Worm (Caenorhabditis elegans): ENCODE measurements around the gene clik-2.

ce11 chrX:7720565-7720964 lies 31.5 kb upstream of the clik-2 start:
- no peak for TF ChIP-seq sox-4 (tag; optimal IDR thresholded peaks at IDR 0.05)
- TF ChIP-seq ceh-48 (tag; optimal IDR thresholded peaks at IDR 0.05), result no peak
- no peak for TF ChIP-seq fax-1 (tag; optimal IDR thresholded peaks at IDR 0.05)
- no peak for TF ChIP-seq ceh-24 (tag; optimal IDR thresholded peaks at IDR 0.05)
- TF ChIP-seq rnt-1 (tag; optimal IDR thresholded peaks at IDR 0.05), result no peak
- TF ChIP-seq pha-4 (tag; optimal IDR thresholded peaks at IDR 0.05), result no peak
- TF ChIP-seq ama-1 (optimal IDR thresholded peaks at IDR 0.05), result no peak
- TF ChIP-seq Y22D7AL.16 (tag; optimal IDR thresholded peaks at IDR 0.05), result no peak
- TF ChIP-seq pag-3 (tag; optimal IDR thresholded peaks at IDR 0.05; ENCODE audit: borderline replicate concordance), result no peak
- no peak for TF ChIP-seq ahr-1 (tag; optimal IDR thresholded peaks at IDR 0.05)
- no peak for TF ChIP-seq pha-2 (tag; optimal IDR thresholded peaks at IDR 0.05)
- TF ChIP-seq eyg-1 (tag; optimal IDR thresholded peaks at IDR 0.05), result no peak
